Worm (Caenorhabditis elegans) whole organism, L4 larva: ENCODE data around the gene inpp-5K.

ENCODE experiments used
- ama-1 ChIP-seq: fragments of 150-350 bp; optimal IDR thresholded peaks from 2 replicates; lab custom pipeline; 2014; ENCODE audit warnings: inconsistent platforms, mixed read lengths
- ceh-82 ChIP-seq: sonication (generic microtip); optimal IDR thresholded peaks from 2 replicates; lab custom pipeline; 2017; ENCODE audit warnings: missing biosample characterization, missing genetic modification characterization
- pha-4 ChIP-seq, 2 experiments: fragments of 150-350 bp in 1 of 2; fragments of 200-800 bp in 1 of 2; sonication (Bioruptor generic) in 1 of 2; IDR thresholded peaks in 1 of 2; optimal IDR thresholded peaks in 1 of 2; 2 replicates each; pipeline versions ENCODE4 v1.3.6 to Lab custom; 2014 to 2022; ENCODE audit warnings: missing genetic modification characterization in 2 of 2, missing genetic modification reagents in 2 of 2, missing biosample characterization in 1 of 2, missing compliant biosample characterization in 1 of 2
- snpc-1.2 ChIP-seq: fragments of 200-800 bp; sonication (Bioruptor generic); IDR thresholded peaks from 2 replicates; pipeline ENCODE4 v1.3.6; 2022; ENCODE audit warnings: missing genetic modification reagents, missing genetic modification characterization, missing compliant biosample characterization

DNA sequence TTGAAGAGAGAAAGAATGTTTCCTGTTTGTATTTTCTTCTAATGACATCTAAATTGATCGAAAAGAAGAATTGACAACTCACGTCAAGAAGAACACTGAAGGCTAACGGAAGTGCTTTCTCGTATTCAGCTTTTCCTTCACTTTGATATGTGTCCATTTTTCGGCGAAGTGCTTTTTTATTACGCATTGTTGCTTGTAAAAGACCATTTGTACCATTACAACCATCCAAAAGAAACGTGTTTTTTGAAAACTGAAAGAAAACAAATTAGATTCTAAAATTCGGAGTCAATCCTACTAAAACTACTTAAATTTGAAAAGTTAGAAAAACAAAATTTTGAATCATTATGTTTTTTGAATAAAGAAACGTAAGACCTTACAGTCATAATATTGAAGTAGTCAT lies 37.9 kb upstream of the inpp-5K start:
- TF ChIP-seq snpc-1.2 (GFP tag; lab: Robert Waterston, UW) (no peak), ceh-82 (no peak), ama-1 (lab: Kevin White, UChicago) (no peak), pha-4 (GFP tag; IDR thresholded peaks at IDR 0.05; lab: Robert Waterston, UW) (no peak), pha-4 (tag; optimal IDR thresholded peaks at IDR 0.05; lab: Kevin White, UChicago) (no peak)
